Fruit fly (Drosophila melanogaster): Measurements from ENCODE around the gene ImpL2.

Gene ImpL2

dm6 chr3L:4230357-4230901 lies 5.5 kb downstream of the ImpL2 start (continued):
- TF ChIP-seq fd64A (GFP tag; optimal IDR thresholded peaks at IDR 0.05) = peak; percentile 84
- 0 out of 3 replicates have a peak, but pooled peaks have one; percentile 27 for TF ChIP-seq z (GFP tag; IDR thresholded peaks at IDR 0.05)
- peak; percentile 78 for TF ChIP-seq mam (GFP tag; optimal IDR thresholded peaks at IDR 0.05)
- TF ChIP-seq CG9215 (GFP tag; IDR thresholded peaks at IDR 0.05) = peak; percentile 73
- peak; percentile 79 for TF ChIP-seq CG7372 (GFP tag; IDR thresholded peaks at IDR 0.05)
- TF ChIP-seq HmgZ (tag; optimal IDR thresholded peaks at IDR 0.05) = peak; percentile 84
- no peak for TF ChIP-seq corto (GFP tag; optimal IDR thresholded peaks at IDR 0.05)
- TF ChIP-seq bowl (GFP tag; IDR thresholded peaks at IDR 0.05) = peak; percentile 73
- peak; percentile 67 for TF ChIP-seq CG4360 (GFP tag; IDR thresholded peaks at IDR 0.05)
- TF ChIP-seq pan (optimal IDR thresholded peaks at IDR 0.05) = no peak
- TF ChIP-seq pan (GFP tag; optimal IDR thresholded peaks at IDR 0.05 in 1 of 2, IDR thresholded peaks at IDR 0.05 in 1 of 2) = peak in 1 of 2 experiments; percentile 82
- no peak for TF ChIP-seq CG6791 (GFP tag; IDR thresholded peaks at IDR 0.05; ENCODE audit: partially characterized antibody)
- peak; percentile 72 for TF ChIP-seq cwo (GFP tag; optimal IDR thresholded peaks at IDR 0.05)
- TF ChIP-seq stwl (tag; optimal IDR thresholded peaks at IDR 0.05) = peak; percentile 51
- TF ChIP-seq Fer3 (tag; optimal IDR thresholded peaks at IDR 0.05) = peak; percentile 80
- TF ChIP-seq tll (GFP tag; optimal IDR thresholded peaks at IDR 0.05) = peak; percentile 85 to 93
- no peak for TF ChIP-seq knrl (GFP tag; IDR thresholded peaks at IDR 0.05; ENCODE audit: partially characterized antibody)
- peak; percentile 69 for TF ChIP-seq Rfx (GFP tag; IDR thresholded peaks at IDR 0.05)
- TF ChIP-seq kah (GFP tag; optimal IDR thresholded peaks at IDR 0.05) = peak; percentile 87
- peak; percentile 92 for TF ChIP-seq CG2875 (GFP tag; optimal IDR thresholded peaks at IDR 0.05)
- peak; percentile 79 for TF ChIP-seq BtbVII (GFP tag; optimal IDR thresholded peaks at IDR 0.05)
- peak; percentile 95 for TF ChIP-seq Chrac-16 (GFP tag; optimal IDR thresholded peaks at IDR 0.05)
- no peak for TF ChIP-seq CG42726 (GFP tag; IDR thresholded peaks at IDR 0.05; ENCODE audit: partially characterized antibody)
- TF ChIP-seq CG14710 (tag; optimal IDR thresholded peaks at IDR 0.05) = peak; percentile 97
- TF ChIP-seq tgo (GFP tag; IDR thresholded peaks at IDR 0.05) = peak; percentile 88
- TF ChIP-seq CG10462 (GFP tag; optimal IDR thresholded peaks at IDR 0.05) = peak; percentile 92
- peak; percentile 93 for TF ChIP-seq Atf-2 (GFP tag; optimal IDR thresholded peaks at IDR 0.05)
- peak; percentile 91 for TF ChIP-seq Dad (GFP tag; optimal IDR thresholded peaks at IDR 0.05)
- TF ChIP-seq croc (GFP tag; conservative IDR thresholded peaks at IDR 0.05) = peak; percentile 95
- TF ChIP-seq Doc3 (GFP tag; IDR thresholded peaks at IDR 0.05; ENCODE audit: partially characterized antibody) = no peak
- TF ChIP-seq Ets65A (GFP tag) = peak; percentile 99
- peak; percentile 96 for TF ChIP-seq CG4820 (GFP tag; optimal IDR thresholded peaks at IDR 0.05)
- TF ChIP-seq CG7987 (GFP tag; optimal IDR thresholded peaks at IDR 0.05) = peak; percentile 55
- peak; percentile 83 for TF ChIP-seq CG12071 (GFP tag; optimal IDR thresholded peaks at IDR 0.05)
- TF ChIP-seq HLH3B (GFP tag; IDR thresholded peaks at IDR 0.05) = peak; percentile 85
- peak; percentile 94 for TF ChIP-seq Side (GFP tag; optimal IDR thresholded peaks at IDR 0.05)
- peak; percentile 57 for TF ChIP-seq Sry-δ (GFP tag; optimal IDR thresholded peaks at IDR 0.05)
- peak; percentile 93 for TF ChIP-seq tio (GFP tag; optimal IDR thresholded peaks at IDR 0.05)
- TF ChIP-seq pfk (GFP tag; optimal IDR thresholded peaks at IDR 0.05) = peak; percentile 54
- TF ChIP-seq lilli (GFP tag; optimal IDR thresholded peaks at IDR 0.05) = peak; percentile 85
- TF ChIP-seq maf-S (GFP tag; optimal IDR thresholded peaks at IDR 0.05) = peak; percentile 82
- TF ChIP-seq CG7357 (GFP tag; IDR thresholded peaks at IDR 0.05) = peak; percentile 83
- TF ChIP-seq CG1647 (GFP tag; optimal IDR thresholded peaks at IDR 0.05) = peak; percentile 80
- peak; percentile 93 for TF ChIP-seq CG5245 (GFP tag; optimal IDR thresholded peaks at IDR 0.05)
- TF ChIP-seq otp (GFP tag; IDR thresholded peaks at IDR 0.05) = peak; percentile 91
- peak; percentile 87 for TF ChIP-seq CG17568 (GFP tag; optimal IDR thresholded peaks at IDR 0.05)
- peak; percentile 84 for TF ChIP-seq CG32767 (GFP tag; IDR thresholded peaks at IDR 0.05)
- TF ChIP-seq CG9797 (GFP tag; optimal IDR thresholded peaks at IDR 0.05) = peak; percentile 42
- peak; percentile 75 for TF ChIP-seq CG10147 (GFP tag; optimal IDR thresholded peaks at IDR 0.05)
- TF ChIP-seq Xbp1 (GFP tag; optimal IDR thresholded peaks at IDR 0.05) = peak; percentile 93

Measured in whole organism, embryonic.